Worm (Caenorhabditis elegans) whole organism, L2 larva: ENCODE results near the gene wrt-7.

Experiments
- C34F6.9 ChIP-seq: fragments of 150-350 bp; optimal IDR thresholded peaks from 2 replicates; lab custom pipeline; 2014; ENCODE audit warnings: missing biosample characterization, missing genetic modification characterization
- F13H6.1 ChIP-seq: sonication (generic microtip); optimal IDR thresholded peaks from 2 replicates; lab custom pipeline; 2016; ENCODE audit warnings: missing genetic modification characterization, missing compliant biosample characterization
- R02D3.7 ChIP-seq: fragments of 150-350 bp; optimal IDR thresholded peaks from 2 replicates; lab custom pipeline; 2014; ENCODE audit warnings: missing biosample characterization, missing genetic modification characterization
- ZK546.5 ChIP-seq: sonication (generic microtip); optimal IDR thresholded peaks from 2 replicates; lab custom pipeline; 2017; ENCODE audit warnings: missing biosample characterization, missing genetic modification characterization
- alr-1 ChIP-seq: fragments of 150-350 bp; optimal IDR thresholded peaks from 2 replicates; lab custom pipeline; 2014; ENCODE audit warnings: missing biosample characterization, missing genetic modification characterization
- aly-2 ChIP-seq: fragments of 150-350 bp; optimal IDR thresholded peaks from 2 replicates; lab custom pipeline; 2014; ENCODE audit warnings: missing biosample characterization, missing genetic modification characterization
- blmp-1 ChIP-seq: sonication (generic microtip); optimal IDR thresholded peaks from 2 replicates; lab custom pipeline; 2017; ENCODE audit warnings: missing genetic modification characterization, mild to moderate bottlenecking, missing compliant biosample characterization, antibody characterized with exemption, moderate library complexity; ENCODE audit not compliant: insufficient read depth
- ceh-82 ChIP-seq: fragments of 150-350 bp; optimal IDR thresholded peaks from 2 replicates; lab custom pipeline; 2014; ENCODE audit warnings: missing biosample characterization, missing genetic modification characterization
- crh-2 ChIP-seq: sonication (generic microtip); optimal IDR thresholded peaks from 2 replicates; lab custom pipeline; 2017; ENCODE audit warnings: missing biosample characterization, missing genetic modification characterization
- dmd-4 ChIP-seq: sonication (generic microtip); optimal IDR thresholded peaks from 2 replicates; lab custom pipeline; 2017; ENCODE audit warnings: missing biosample characterization, missing genetic modification characterization
- elt-1 ChIP-seq: fragments of 150-350 bp; optimal IDR thresholded peaks from 2 replicates; lab custom pipeline; 2014; ENCODE audit warnings: missing biosample characterization, missing genetic modification characterization
- fos-1 ChIP-seq: fragments of 150-350 bp; optimal IDR thresholded peaks from 2 replicates; lab custom pipeline; 2014; ENCODE audit warnings: missing biosample characterization, missing genetic modification characterization
- gmeb-1 ChIP-seq: fragments of 150-350 bp; optimal IDR thresholded peaks from 2 replicates; lab custom pipeline; 2014; ENCODE audit warnings: missing biosample characterization, missing genetic modification characterization
- lin-13 ChIP-seq: fragments of 150-350 bp; optimal IDR thresholded peaks from 2 replicates; lab custom pipeline; 2014; ENCODE audit warnings: missing biosample characterization, missing genetic modification reagents, missing genetic modification characterization
- lsy-2 ChIP-seq, 2 experiments: fragments of 150-350 bp in 1 of 2; sonication (generic microtip) in 1 of 2; optimal IDR thresholded peaks; 2 replicates each; lab custom pipeline; 2014 to 2017; ENCODE audit warnings: missing biosample characterization in 2 of 2, missing genetic modification characterization in 2 of 2
- mab-5 ChIP-seq: fragments of 150-350 bp; optimal IDR thresholded peaks from 2 replicates; lab custom pipeline; 2014; ENCODE audit warnings: missing biosample characterization, missing genetic modification characterization
- mdl-1 ChIP-seq, 2 experiments: fragments of 150-350 bp in 1 of 2; sonication (generic microtip) in 1 of 2; optimal IDR thresholded peaks; 2 replicates each; lab custom pipeline; 2017; ENCODE audit warnings: missing biosample characterization in 2 of 2, missing genetic modification characterization in 2 of 2
- nhr-10 ChIP-seq: sonication (generic microtip); optimal IDR thresholded peaks from 2 replicates; lab custom pipeline; 2017; ENCODE audit warnings: missing biosample characterization, missing genetic modification characterization
- nhr-11 ChIP-seq: fragments of 150-350 bp; optimal IDR thresholded peaks from 2 replicates; lab custom pipeline; 2014; ENCODE audit warnings: missing biosample characterization, missing genetic modification characterization
- nhr-12 ChIP-seq: fragments of 150-350 bp; optimal IDR thresholded peaks from 2 replicates; lab custom pipeline; 2014; ENCODE audit warnings: missing biosample characterization, missing genetic modification characterization
- nhr-23 ChIP-seq: fragments of 150-350 bp; optimal IDR thresholded peaks from 2 replicates; lab custom pipeline; 2014; ENCODE audit warnings: missing biosample characterization, missing genetic modification reagents, missing genetic modification characterization
- nhr-25 ChIP-seq: fragments of 150-350 bp; sonication (generic microtip); optimal IDR thresholded peaks from 3 replicates; lab custom pipeline; 2014; ENCODE audit warnings: missing biosample characterization, missing genetic modification characterization
- nhr-6 ChIP-seq: fragments of 150-350 bp; optimal IDR thresholded peaks from 2 replicates; lab custom pipeline; 2014; ENCODE audit warnings: missing biosample characterization, missing genetic modification characterization
- nhr-77 ChIP-seq: fragments of 150-350 bp; optimal IDR thresholded peaks from 2 replicates; lab custom pipeline; 2014; ENCODE audit warnings: missing biosample characterization, missing genetic modification characterization
- peb-1 ChIP-seq: fragments of 150-350 bp; optimal IDR thresholded peaks from 2 replicates; lab custom pipeline; 2014; ENCODE audit warnings: missing biosample characterization, missing genetic modification characterization
- sem-4 ChIP-seq: fragments of 150-350 bp; optimal IDR thresholded peaks from 2 replicates; lab custom pipeline; 2014; ENCODE audit warnings: missing biosample characterization, missing genetic modification reagents, missing genetic modification characterization
- skn-1 ChIP-seq: sonication (generic microtip); optimal IDR thresholded peaks from 2 replicates; lab custom pipeline; 2017; ENCODE audit warnings: missing biosample characterization, missing genetic modification characterization
- sma-3 ChIP-seq: sonication (generic microtip); optimal IDR thresholded peaks from 2 replicates; lab custom pipeline; 2016; ENCODE audit warnings: missing genetic modification reagents, missing genetic modification characterization, missing compliant biosample characterization
- sma-9 ChIP-seq, 2 experiments: fragments of 150-350 bp in 1 of 2; sonication (generic microtip) in 1 of 2; optimal IDR thresholded peaks; 2 replicates each; lab custom pipeline; 2014 to 2016; ENCODE audit warnings: missing genetic modification characterization in 2 of 2, mild to moderate bottlenecking in 1 of 2, missing biosample characterization in 1 of 2, missing compliant biosample characterization in 1 of 2, missing genetic modification reagents in 1 of 2, moderate library complexity in 1 of 2
- snpc-4 ChIP-seq: fragments of 150-350 bp; optimal IDR thresholded peaks from 2 replicates; lab custom pipeline; 2014; ENCODE audit warnings: missing biosample characterization, missing genetic modification characterization
- unc-55 ChIP-seq: fragments of 150-350 bp; sonication (generic microtip); optimal IDR thresholded peaks from 3 replicates; lab custom pipeline; 2014; ENCODE audit warnings: missing biosample characterization, missing genetic modification reagents, missing genetic modification characterization
- unc-62 ChIP-seq: fragments of 150-350 bp; optimal IDR thresholded peaks from 2 replicates; lab custom pipeline; 2014; ENCODE audit warnings: missing biosample characterization, missing genetic modification reagents, missing genetic modification characterization
- ztf-4 ChIP-seq: fragments of 150-350 bp; optimal IDR thresholded peaks from 2 replicates; lab custom pipeline; 2014; ENCODE audit warnings: missing biosample characterization, missing genetic modification characterization

wrt-7 gene

DNA sequence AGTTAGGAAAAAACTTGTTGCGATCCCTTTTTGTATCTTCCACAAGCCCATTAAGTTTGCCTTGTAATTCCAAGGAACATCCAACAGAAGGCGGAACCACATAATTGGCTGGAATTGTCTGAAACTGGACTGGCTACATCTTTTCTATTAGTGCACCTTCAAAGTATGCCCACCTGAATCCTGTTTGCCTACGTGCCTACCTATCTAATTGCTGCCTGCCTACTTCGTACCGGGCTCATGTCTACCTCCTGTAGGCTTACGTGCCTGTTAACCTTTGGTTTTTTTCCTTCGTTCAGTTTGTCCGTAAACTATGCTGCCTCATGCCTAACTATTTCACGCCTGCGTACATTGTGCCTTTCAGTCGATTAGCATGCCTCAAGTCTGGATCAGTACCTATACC, at the start of gene wrt-7:
TSS of gene wrt-7 (minus strand) at position 101 of the 400 bp plus-strand sequence.
- TF ChIP-seq nhr-6 (tag; lab: Kevin White, UChicago) (no peak), nhr-25 (tag; lab: Kevin White, UChicago) (no peak), elt-1 (tag; lab: Kevin White, UChicago) (no peak), alr-1 (tag; lab: Kevin White, UChicago) (no peak), sma-3 (GFP tag; lab: Kevin White, UChicago) (no peak), lin-13 (GFP tag; lab: Kevin White, UChicago) (no peak), nhr-23 (no peak), fos-1 (tag; lab: Kevin White, UChicago) (no peak), peb-1 (tag; lab: Kevin White, UChicago) (no peak), sem-4 (tag; lab: Kevin White, UChicago) (no peak), crh-2 (tag; lab: Kevin White, UChicago) (no peak)
- TF ChIP-seq, all 48 proteins: peak for 0

ce11 chrV:15384733-15385132, 47.4 kb upstream of the wrt-7 start, which contains the start of gene str-102:
str-102 (plus strand) TSS chrV:15385033.
- TF ChIP-seq crh-2 (tag; lab: Kevin White, UChicago) (no peak), ceh-82 (no peak), nhr-10 (tag; lab: Kevin White, UChicago) (no peak), lin-13 (GFP tag; lab: Kevin White, UChicago) (no peak), fos-1 (tag; lab: Kevin White, UChicago) (no peak), alr-1 (tag; lab: Kevin White, UChicago) (no peak), nhr-77 (no peak), lsy-2 (tag; optimal IDR thresholded peaks at IDR 0.05; lab: Kevin White, UChicago) (no peak), unc-62 (GFP tag; lab: Kevin White, UChicago) (no peak)
- TF ChIP-seq, all 48 proteins: peak for 0

DNA sequence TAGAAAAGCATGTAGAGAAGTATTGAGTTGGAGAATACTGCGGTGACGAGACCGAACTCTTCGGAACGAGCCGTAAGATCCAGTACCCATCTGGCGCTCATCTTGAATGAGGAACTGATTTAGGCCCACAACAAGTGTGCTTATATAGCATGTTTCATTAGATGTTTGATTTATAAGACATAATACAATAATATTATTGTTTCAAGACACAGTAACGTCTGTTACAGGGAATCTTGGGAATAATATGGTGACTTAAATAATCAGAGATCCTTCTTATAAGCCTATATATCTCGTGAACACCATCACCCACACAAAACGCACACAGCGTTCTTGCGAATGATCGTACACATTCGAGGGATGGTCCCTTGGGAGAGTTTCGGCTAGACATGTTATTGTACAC, 46.4 kb upstream of the wrt-7 start, which contains the start of gene str-88:
TSS of gene str-88 (minus strand) at position 101 of the 400 bp plus-strand sequence.
- TF ChIP-seq lin-13 (GFP tag; lab: Kevin White, UChicago) (no peak), nhr-25 (tag; lab: Kevin White, UChicago) (no peak), nhr-77 (no peak), ZK546.5 (tag; lab: Kevin White, UChicago) (no peak), gmeb-1 (tag; lab: Kevin White, UChicago) (no peak), lsy-2 (tag; optimal IDR thresholded peaks at IDR 0.05; lab: Kevin White, UChicago) (no peak), F13H6.1 (no peak), nhr-11 (tag; lab: Kevin White, UChicago) (no peak), nhr-12 (no peak), C34F6.9 (tag; lab: Kevin White, UChicago) (no peak), snpc-4 (no peak), unc-62 (GFP tag; lab: Kevin White, UChicago) (no peak), aly-2 (tag; lab: Kevin White, UChicago) (no peak), dmd-4 (tag; lab: Kevin White, UChicago) (no peak)

DNA sequence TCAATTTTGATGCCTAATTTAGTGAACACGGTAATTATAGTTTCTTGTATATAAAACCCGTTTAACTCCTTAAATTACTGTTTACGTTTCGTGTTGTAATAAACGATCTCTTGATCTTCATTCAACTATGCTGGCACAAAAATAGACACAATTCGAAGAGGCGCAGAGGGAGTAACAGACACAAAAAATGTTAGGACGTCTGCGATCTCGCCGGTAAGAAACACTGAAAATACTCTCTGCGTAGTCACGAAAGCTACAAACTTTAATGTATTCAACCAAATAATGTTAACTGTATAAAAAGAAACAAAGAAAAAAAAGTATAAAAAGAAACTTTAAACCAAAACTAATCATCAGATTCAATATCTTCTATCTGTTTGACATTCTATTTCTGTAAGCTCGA, 43.6 kb upstream of the wrt-7 start, which contains the start of gene dhs-23:
TSS of gene dhs-23 (plus strand) at position 363 of the 400 bp plus-strand sequence.
- TF ChIP-seq ceh-82: no peak
- peak; percentile 1 for TF ChIP-seq fos-1 (tag; lab: Kevin White, UChicago)
- no peak for TF ChIP-seq skn-1 (tag; lab: Kevin White, UChicago)

DNA sequence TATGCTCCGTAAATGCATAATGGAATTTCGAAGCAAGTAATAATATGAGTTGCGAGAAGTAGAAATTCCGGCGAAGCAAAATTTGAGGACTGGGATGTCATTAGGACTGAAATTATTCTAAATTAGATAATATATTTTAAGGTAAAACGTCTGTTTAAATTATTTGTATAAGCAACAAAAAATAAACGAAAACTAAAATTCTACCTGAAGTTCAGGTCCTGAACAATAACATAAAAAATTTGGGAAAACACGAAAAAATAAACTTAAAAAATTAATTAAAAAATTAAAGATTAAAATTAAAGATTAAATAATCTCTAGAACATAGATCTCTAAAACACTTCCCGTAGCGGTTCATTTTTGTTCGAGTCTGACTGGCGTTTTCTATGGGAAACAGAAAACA, 42.5 kb upstream of the wrt-7 start, which contains the start of gene srh-251:
TSS of gene srh-251 (minus strand) at position 101 of the 400 bp plus-strand sequence.
- TF ChIP-seq C34F6.9 (tag; lab: Kevin White, UChicago) (no peak), peb-1 (tag; lab: Kevin White, UChicago) (no peak), nhr-11 (tag; lab: Kevin White, UChicago) (no peak), crh-2 (tag; lab: Kevin White, UChicago) (no peak), skn-1 (tag; lab: Kevin White, UChicago) (no peak), mdl-1 (tag; optimal IDR thresholded peaks at IDR 0.05; lab: Kevin White, UChicago) (no peak), snpc-4 (no peak), R02D3.7 (tag; lab: Kevin White, UChicago) (no peak), nhr-23 (no peak), sma-9 (GFP tag; optimal IDR thresholded peaks at IDR 0.05; lab: Kevin White, UChicago) (no peak), sma-9 (tag; optimal IDR thresholded peaks at IDR 0.05; lab: Kevin White, UChicago) (no peak), lin-13 (GFP tag; lab: Kevin White, UChicago) (no peak), nhr-12 (no peak), aly-2 (tag; lab: Kevin White, UChicago) (no peak), unc-55 (GFP tag; lab: Kevin White, UChicago) (no peak), dmd-4 (tag; lab: Kevin White, UChicago) (no peak), ceh-82 (no peak), lsy-2 (tag; optimal IDR thresholded peaks at IDR 0.05; lab: Kevin White, UChicago) (no peak), blmp-1 (no peak), mab-5 (tag; lab: Kevin White, UChicago) (no peak), ztf-4 (no peak)
